Worm (Caenorhabditis elegans) whole organism, L4 larva: Measurements from ENCODE around the gene sdz-10.

Source experiments
- arid-1 ChIP-seq: fragments of 200-800 bp; sonication (Bioruptor generic); conservative IDR thresholded peaks from 2 replicates; pipeline ENCODE4 v1.3.6; 2022; ENCODE audit warnings: missing genetic modification reagents, missing genetic modification characterization, missing compliant biosample characterization
- ceh-28 ChIP-seq: fragments of 150-350 bp; optimal IDR thresholded peaks from 2 replicates; lab custom pipeline; 2014; ENCODE audit warnings: missing biosample characterization, missing genetic modification reagents, missing genetic modification characterization
- ceh-62 ChIP-seq: sonication (generic microtip); optimal IDR thresholded peaks from 2 replicates; lab custom pipeline; 2017; ENCODE audit warnings: missing biosample characterization, missing genetic modification characterization
- cey-2 ChIP-seq: sonication (generic microtip); optimal IDR thresholded peaks from 3 replicates; lab custom pipeline; 2017; ENCODE audit warnings: missing genetic modification characterization, mild to moderate bottlenecking, missing compliant biosample characterization, antibody characterized with exemption, borderline replicate concordance; ENCODE audit not compliant: insufficient read depth
- dmd-8 ChIP-seq: fragments of 200-800 bp; sonication (Bioruptor generic); IDR thresholded peaks from 2 replicates; pipeline ENCODE4 v1.3.6; 2022; ENCODE audit warnings: missing genetic modification characterization, missing compliant biosample characterization
- dve-1 ChIP-seq: sonication (generic microtip); optimal IDR thresholded peaks from 2 replicates; lab custom pipeline; 2017; ENCODE audit warnings: antibody characterized with exemption, mild to moderate bottlenecking, missing genetic modification characterization, missing compliant biosample characterization; ENCODE audit not compliant: insufficient read depth
- fos-1 ChIP-seq: fragments of 150-350 bp; optimal IDR thresholded peaks from 2 replicates; lab custom pipeline; 2014; ENCODE audit warnings: missing biosample characterization, missing genetic modification characterization
- hmg-1.1 ChIP-seq: fragments of 200-800 bp; sonication (Bioruptor generic); IDR thresholded peaks from 2 replicates; pipeline ENCODE4 v1.3.6; 2022; ENCODE audit warnings: missing genetic modification reagents, missing genetic modification characterization, missing compliant biosample characterization
- jun-1 ChIP-seq: fragments of 150-350 bp; optimal IDR thresholded peaks from 2 replicates; lab custom pipeline; 2014; ENCODE audit warnings: missing biosample characterization, missing genetic modification reagents, missing genetic modification characterization
- lin-15B ChIP-seq: fragments of 150-350 bp; sonication (generic microtip); optimal IDR thresholded peaks from 3 replicates; lab custom pipeline; 2014; ENCODE audit warnings: missing biosample characterization, missing genetic modification characterization
- lin-29 ChIP-seq: fragments of 200-800 bp; sonication (Bioruptor generic); IDR thresholded peaks from 2 replicates; pipeline ENCODE4 v1.3.6; 2022; ENCODE audit warnings: missing genetic modification reagents, missing genetic modification characterization, missing compliant biosample characterization
- mdt-29 ChIP-seq: fragments of 200-800 bp; sonication (Bioruptor generic); IDR thresholded peaks from 2 replicates; pipeline ENCODE4 v1.3.6; 2022; ENCODE audit warnings: missing genetic modification reagents, missing genetic modification characterization, missing compliant biosample characterization
- set-16 ChIP-seq: fragments of 200-800 bp; sonication (Bioruptor generic); IDR thresholded peaks from 2 replicates; pipeline ENCODE4 v1.3.6; 2022; ENCODE audit warnings: missing genetic modification reagents, missing genetic modification characterization, missing compliant biosample characterization
- snpc-1.2 ChIP-seq: fragments of 200-800 bp; sonication (Bioruptor generic); IDR thresholded peaks from 2 replicates; pipeline ENCODE4 v1.3.6; 2022; ENCODE audit warnings: missing genetic modification reagents, missing genetic modification characterization, missing compliant biosample characterization
- snpc-4 ChIP-seq: fragments of 150-350 bp; optimal IDR thresholded peaks from 2 replicates; lab custom pipeline; 2014; ENCODE audit warnings: missing biosample characterization, missing genetic modification characterization
- spr-1 ChIP-seq: sonication (generic microtip); optimal IDR thresholded peaks from 2 replicates; lab custom pipeline; 2016; ENCODE audit warnings: mild to moderate bottlenecking, missing genetic modification characterization, missing compliant biosample characterization
- unc-39 ChIP-seq: sonication (generic microtip); optimal IDR thresholded peaks from 2 replicates; lab custom pipeline; 2017; ENCODE audit warnings: missing biosample characterization, missing genetic modification characterization
- zfp-2 ChIP-seq: sonication (generic microtip); optimal IDR thresholded peaks from 2 replicates; lab custom pipeline; 2016; ENCODE audit warnings: mild to moderate bottlenecking, missing genetic modification characterization, missing compliant biosample characterization
- ztf-11 ChIP-seq: fragments of 150-350 bp; optimal IDR thresholded peaks from 2 replicates; lab custom pipeline; 2014; ENCODE audit warnings: missing biosample characterization, missing genetic modification characterization

The sdz-10 gene

DNA sequence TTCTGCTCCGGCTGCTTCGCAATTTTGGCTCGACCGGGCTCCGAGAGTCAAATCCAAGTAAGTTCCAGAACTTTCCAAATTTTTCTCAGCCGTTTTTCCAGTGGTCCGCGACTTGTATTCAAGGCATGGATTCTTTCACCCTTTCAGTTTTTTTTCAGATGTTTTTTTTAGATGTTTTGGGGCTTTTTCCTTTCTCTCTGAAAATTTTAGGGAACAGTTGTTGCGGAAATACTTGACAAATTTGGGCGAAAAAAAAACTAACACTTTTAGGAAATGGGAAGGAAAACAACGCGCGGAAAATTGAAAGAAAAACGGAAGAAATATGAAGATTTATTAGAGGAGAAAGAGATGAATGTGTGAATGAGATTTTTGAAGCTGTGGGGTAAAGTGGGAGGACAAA is 46.5 kb downstream of the sdz-10 start, which contains the start of the genes T05A8.11 and nep-2:
TSS of gene T05A8.11 (minus strand) at position 101 of the 400 bp plus-strand sequence.
TSS of gene nep-2 (minus strand) at position 192 of the 400 bp plus-strand sequence.
- no peak for TF ChIP-seq lin-29 (GFP tag; lab: Robert Waterston, UW)
- TF ChIP-seq set-16 (GFP tag; lab: Robert Waterston, UW), result 0 out of 2 replicates have a peak, but pooled peaks have one; percentile 2

DNA sequence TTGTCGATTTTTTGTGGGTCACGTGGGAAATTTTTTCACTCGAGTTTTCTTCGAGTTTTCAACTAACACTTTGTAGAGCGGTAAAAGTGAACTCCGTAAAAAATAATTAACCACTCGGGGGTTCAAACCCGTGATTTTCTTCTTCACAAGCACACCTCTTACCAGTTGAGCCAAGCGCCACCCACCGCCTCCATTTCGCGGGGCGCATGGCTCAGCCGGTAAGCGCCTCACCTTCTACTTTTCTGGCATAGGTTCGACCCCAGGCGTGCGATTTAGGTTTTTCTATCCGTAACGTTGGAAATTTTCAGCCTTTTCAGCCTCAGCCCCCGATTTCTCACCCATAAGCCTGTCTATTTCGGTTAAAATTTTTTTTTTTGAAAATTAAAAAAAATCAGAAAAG is 50.1 kb downstream of the sdz-10 start:
- no peak for TF ChIP-seq spr-1
- TF ChIP-seq ztf-11 (tag; lab: Kevin White, UChicago), result no peak
- TF ChIP-seq snpc-1.2 (GFP tag; lab: Robert Waterston, UW), result no peak
- no peak for TF ChIP-seq hmg-1.1
- no peak for TF ChIP-seq lin-15B
- no peak for TF ChIP-seq fos-1
- no peak for TF ChIP-seq ceh-62 (tag; lab: Kevin White, UChicago)
- TF ChIP-seq cey-2 (tag; lab: Kevin White, UChicago), result no peak
- TF ChIP-seq dve-1 (tag; lab: Kevin White, UChicago), result no peak
- TF ChIP-seq arid-1 (GFP tag; lab: Robert Waterston, UW), result no peak
- no peak for TF ChIP-seq unc-39 (tag; lab: Kevin White, UChicago)
- no peak for TF ChIP-seq jun-1
- no peak for TF ChIP-seq zfp-2 (tag; lab: Kevin White, UChicago)
- TF ChIP-seq dmd-8 (GFP tag; lab: Robert Waterston, UW), result no peak
- no peak for TF ChIP-seq mdt-29 (GFP tag; lab: Robert Waterston, UW)
- no peak for TF ChIP-seq ceh-28
- no peak for TF ChIP-seq snpc-4 (tag; lab: Kevin White, UChicago)
